Fruit fly (Drosophila melanogaster) whole organism, embryonic: ENCODE measurements around the gene CG12811.

Experiments
- Bteb2 ChIP-seq: fragments of 200-800 bp; sonication (Bioruptor generic); optimal IDR thresholded peaks from 2 replicates; lab custom pipeline; 2016; ENCODE audit warnings: missing biosample characterization, missing genetic modification characterization
- CG10274 ChIP-seq: fragments of 200-800 bp; sonication (Bioruptor generic); optimal IDR thresholded peaks from 3 replicates; lab custom pipeline; 2017; ENCODE audit warnings: missing biosample characterization, mild to moderate bottlenecking, missing genetic modification characterization
- CG11398 ChIP-seq: fragments of 200-800 bp; sonication (Bioruptor generic); optimal IDR thresholded peaks from 2 replicates; lab custom pipeline; 2016; ENCODE audit warnings: missing biosample characterization, missing genetic modification characterization
- CG12391 ChIP-seq: fragments of 200-800 bp; sonication (Bioruptor generic); optimal IDR thresholded peaks from 3 replicates; lab custom pipeline; 2018; ENCODE audit warnings: missing biosample characterization, mild to moderate bottlenecking, missing genetic modification characterization, moderate library complexity
- CG13296 ChIP-seq: fragments of 200-800 bp; sonication (Bioruptor generic); optimal IDR thresholded peaks from 3 replicates; lab custom pipeline; 2018; ENCODE audit warnings: missing biosample characterization, mild to moderate bottlenecking, missing genetic modification characterization
- CG13894 ChIP-seq: fragments of 200-800 bp; sonication (Bioruptor generic); optimal IDR thresholded peaks from 3 replicates; lab custom pipeline; 2018; ENCODE audit warnings: missing biosample characterization, mild to moderate bottlenecking, missing genetic modification characterization, moderate library complexity
- CG17568 ChIP-seq: fragments of 200-800 bp; sonication (Bioruptor generic); optimal IDR thresholded peaks from 2 replicates; lab custom pipeline; 2018; ENCODE audit warnings: missing biosample characterization, mild to moderate bottlenecking, missing genetic modification characterization, moderate library complexity
- CG2120 ChIP-seq: fragments of 200-800 bp; sonication (Bioruptor generic); optimal IDR thresholded peaks from 3 replicates; lab custom pipeline; 2016; ENCODE audit warnings: missing biosample characterization, missing genetic modification characterization
- CG2199 ChIP-seq: fragments of 200-800 bp; sonication (Bioruptor generic); IDR thresholded peaks from 3 replicates; pipeline ENCODE4 v1.3.6; 2022; ENCODE audit warnings: missing biosample characterization, missing genetic modification characterization
- CG32767 ChIP-seq: fragments of 200-800 bp; sonication (Bioruptor generic); IDR thresholded peaks from 2 replicates; pipeline ENCODE4 v1.3.6; 2022; ENCODE audit warnings: missing biosample characterization, missing genetic modification characterization
- CG33213 ChIP-seq: fragments of 200-800 bp; sonication (Bioruptor generic); optimal IDR thresholded peaks from 3 replicates; lab custom pipeline; 2016; ENCODE audit warnings: missing biosample characterization, missing genetic modification characterization
- CG34376 ChIP-seq: fragments of 200-800 bp; sonication (Bioruptor generic); optimal IDR thresholded peaks from 2 replicates; lab custom pipeline; 2018; ENCODE audit warnings: missing biosample characterization, mild to moderate bottlenecking, missing genetic modification characterization
- CG42726 ChIP-seq: fragments of 200-800 bp; sonication (Bioruptor generic); IDR thresholded peaks from 2 replicates; pipeline ENCODE4 v1.3.6; 2022; ENCODE audit warnings: missing biosample characterization, missing genetic modification characterization; ENCODE audit not compliant: partially characterized antibody
- CG4360 ChIP-seq: fragments of 200-800 bp; sonication (Bioruptor generic); IDR thresholded peaks from 2 replicates; pipeline ENCODE4 v1.3.6; 2022; ENCODE audit warnings: missing biosample characterization, missing genetic modification characterization
- CG6175 ChIP-seq: fragments of 200-800 bp; sonication (Bioruptor generic); IDR thresholded peaks from 3 replicates; pipeline ENCODE4 v1.3.6; 2022; ENCODE audit warnings: missing biosample characterization, missing genetic modification characterization
- CG6854 ChIP-seq: fragments of 200-800 bp; sonication (Bioruptor generic); optimal IDR thresholded peaks from 3 replicates; lab custom pipeline; 2017; ENCODE audit warnings: missing biosample characterization, mild to moderate bottlenecking, missing genetic modification characterization
- CG9609 ChIP-seq: fragments of 200-800 bp; sonication (Bioruptor generic); optimal IDR thresholded peaks from 3 replicates; lab custom pipeline; 2016; ENCODE audit warnings: missing biosample characterization, missing genetic modification characterization
- CHES-1-like ChIP-seq: fragments of 200-800 bp; sonication (Bioruptor generic); optimal IDR thresholded peaks from 2 replicates; lab custom pipeline; 2016; ENCODE audit warnings: missing biosample characterization, missing genetic modification characterization
- Chrac-16 ChIP-seq: fragments of 200-800 bp; sonication (Bioruptor generic); optimal IDR thresholded peaks from 3 replicates; lab custom pipeline; 2016; ENCODE audit warnings: missing biosample characterization, missing genetic modification characterization
- Deaf1 ChIP-seq: fragments of 200-800 bp; optimal IDR thresholded peaks from 3 replicates; lab custom pipeline; 2019; ENCODE audit warnings: missing biosample characterization, mild to moderate bottlenecking, missing genetic modification characterization, moderate library complexity
- Dek ChIP-seq: fragments of 200-800 bp; sonication (Bioruptor generic); optimal IDR thresholded peaks from 3 replicates; lab custom pipeline; 2019; ENCODE audit warnings: missing biosample characterization, mild to moderate bottlenecking, missing genetic modification characterization, moderate library complexity
- Dip2 ChIP-seq: fragments of 200-800 bp; sonication (Bioruptor generic); IDR thresholded peaks from 2 replicates; pipeline ENCODE4 v1.3.6; 2022; ENCODE audit warnings: missing biosample characterization, missing genetic modification characterization
- Drgx ChIP-seq: fragments of 200-800 bp; sonication (Bioruptor generic); IDR thresholded peaks from 2 replicates; pipeline ENCODE4 v1.3.6; 2022; ENCODE audit warnings: missing biosample characterization, missing genetic modification characterization
- H2.0 ChIP-seq: fragments of 200-800 bp; sonication (Bioruptor generic); IDR thresholded peaks from 2 replicates; pipeline ENCODE4 v1.3.6; 2022; ENCODE audit warnings: missing biosample characterization, missing genetic modification characterization
- NFAT ChIP-seq: fragments of 200-800 bp; sonication (Bioruptor generic); IDR thresholded peaks from 2 replicates; pipeline ENCODE4 v1.3.6; 2022; ENCODE audit warnings: missing biosample characterization, missing genetic modification characterization
- PHDP ChIP-seq: fragments of 200-800 bp; sonication (Bioruptor generic); optimal IDR thresholded peaks from 3 replicates; lab custom pipeline; 2018; ENCODE audit warnings: missing biosample characterization, mild to moderate bottlenecking, missing genetic modification characterization, moderate library complexity
- Pdp1 ChIP-seq, 2 experiments: fragments of 200-800 bp; sonication (Bioruptor generic); optimal IDR thresholded peaks; 3 replicates each; lab custom pipeline; 2016; ENCODE audit warnings: missing biosample characterization in 2 of 2, missing genetic modification characterization in 2 of 2, mild to moderate bottlenecking in 1 of 2, moderate library complexity in 1 of 2
- Rfx ChIP-seq: fragments of 200-800 bp; sonication (Bioruptor generic); IDR thresholded peaks from 2 replicates; pipeline ENCODE4 v1.3.6; 2022; ENCODE audit warnings: missing biosample characterization, missing genetic modification characterization
- Sox100B ChIP-seq: fragments of 200-800 bp; sonication (Bioruptor generic); optimal IDR thresholded peaks from 3 replicates; lab custom pipeline; 2018; ENCODE audit warnings: missing biosample characterization, mild to moderate bottlenecking, missing genetic modification characterization
- Trl ChIP-seq, 3 experiments: fragments of >200 bp in 2 of 3; fragments of 200-800 bp in 1 of 3; sonication (Bioruptor generic) in 1 of 3; optimal IDR thresholded peaks; 2 replicates in 1 of 3; 3 replicates in 2 of 3; lab custom pipeline; 2016 to 2017; ENCODE audit warnings: missing biosample characterization in 1 of 3, missing genetic modification characterization in 1 of 3
- al ChIP-seq: fragments of 200-800 bp; sonication (Bioruptor generic); IDR thresholded peaks from 2 replicates; pipeline ENCODE4 v1.3.6; 2022; ENCODE audit warnings: missing biosample characterization, missing genetic modification characterization
- chm ChIP-seq: fragments of 200-800 bp; sonication (Bioruptor generic); IDR thresholded peaks from 2 replicates; pipeline ENCODE4 v1.3.6; 2022; ENCODE audit warnings: missing biosample characterization, missing genetic modification characterization
- cwo ChIP-seq: fragments of 200-800 bp; sonication (Bioruptor generic); optimal IDR thresholded peaks from 3 replicates; lab custom pipeline; 2017; ENCODE audit warnings: missing biosample characterization, missing genetic modification characterization, mild to moderate bottlenecking, moderate library complexity, missing genetic modification reagents
- dati ChIP-seq: fragments of 200-800 bp; sonication (Bioruptor generic); IDR thresholded peaks from 2 replicates; pipeline ENCODE4 v1.3.6; 2022; ENCODE audit warnings: missing biosample characterization, missing genetic modification characterization
- dysf ChIP-seq: fragments of 200-800 bp; sonication (Bioruptor generic); IDR thresholded peaks from 3 replicates; pipeline ENCODE4 v1.3.6; 2022; ENCODE audit warnings: missing biosample characterization, missing genetic modification characterization
- ewg ChIP-seq: fragments of 200-800 bp; sonication (Bioruptor generic); optimal IDR thresholded peaks from 3 replicates; lab custom pipeline; 2017; ENCODE audit warnings: mild to moderate bottlenecking, missing biosample characterization, missing genetic modification reagents, missing genetic modification characterization
- eyg ChIP-seq: fragments of 200-800 bp; sonication (Bioruptor generic); optimal IDR thresholded peaks from 3 replicates; lab custom pipeline; 2016; ENCODE audit warnings: missing biosample characterization, missing genetic modification characterization
- gcm ChIP-seq: fragments of 200-800 bp; sonication (Bioruptor generic); optimal IDR thresholded peaks from 2 replicates; lab custom pipeline; 2019; ENCODE audit warnings: missing biosample characterization, mild to moderate bottlenecking, missing genetic modification characterization, moderate library complexity
- grau ChIP-seq: fragments of 200-800 bp; optimal IDR thresholded peaks from 3 replicates; lab custom pipeline; 2019; ENCODE audit warnings: missing biosample characterization, mild to moderate bottlenecking, missing genetic modification characterization, moderate library complexity
- klu ChIP-seq: fragments of 200-800 bp; sonication (Bioruptor generic); IDR thresholded peaks from 2 replicates; pipeline ENCODE4 v1.3.6; 2022; ENCODE audit warnings: missing biosample characterization, missing genetic modification characterization
- nerfin-2 ChIP-seq: fragments of 200-800 bp; sonication (Bioruptor generic); IDR thresholded peaks from 2 replicates; pipeline ENCODE4 v1.3.6; 2022; ENCODE audit warnings: missing biosample characterization, missing genetic modification characterization; ENCODE audit not compliant: partially characterized antibody
- schlank ChIP-seq: fragments of 200-800 bp; sonication (Bioruptor generic); optimal IDR thresholded peaks from 2 replicates; lab custom pipeline; 2018; ENCODE audit warnings: missing biosample characterization, mild to moderate bottlenecking, missing genetic modification characterization
- sr ChIP-seq: fragments of 200-800 bp; sonication (Bioruptor generic); IDR thresholded peaks from 3 replicates; pipeline ENCODE4 v1.3.6; 2022; ENCODE audit warnings: missing biosample characterization, missing genetic modification characterization
- tin ChIP-seq: fragments of 200-800 bp; sonication (Bioruptor generic); optimal IDR thresholded peaks from 3 replicates; lab custom pipeline; 2016; ENCODE audit warnings: missing biosample characterization, missing genetic modification characterization
- tio ChIP-seq: fragments of 200-800 bp; sonication (Bioruptor generic); optimal IDR thresholded peaks from 2 replicates; lab custom pipeline; 2017; ENCODE audit warnings: missing biosample characterization, missing genetic modification characterization, inconsistent platforms
- trem ChIP-seq: fragments of 200-800 bp; optimal IDR thresholded peaks from 3 replicates; lab custom pipeline; 2019; ENCODE audit warnings: missing biosample characterization, mild to moderate bottlenecking, missing genetic modification characterization, moderate library complexity
- usp ChIP-seq: fragments of >200 bp; optimal IDR thresholded peaks from 2 replicates; lab custom pipeline; 2017; ENCODE audit warnings: missing biosample characterization, missing genetic modification characterization
- z ChIP-seq: fragments of 200-800 bp; sonication (Bioruptor generic); IDR thresholded peaks from 3 replicates; pipeline ENCODE4 v1.3.6; 2022; ENCODE audit warnings: missing biosample characterization, missing genetic modification characterization
- zen2 ChIP-seq: fragments of 200-800 bp; sonication (Bioruptor generic); IDR thresholded peaks from 3 replicates; pipeline ENCODE4 v1.3.6; 2022; ENCODE audit warnings: missing biosample characterization, missing genetic modification characterization; ENCODE audit not compliant: partially characterized antibody

Gene CG12811

dm6 chr3R:10087206-10087927 is 38.8 kb upstream of the CG12811 start (continued):
- TF ChIP-seq Pdp1 (GFP tag; optimal IDR thresholded peaks at IDR 0.05; lab: Kevin White, UChicago): peak; percentile 62 to 79
- 0 out of 3 replicates have a peak, but pooled peaks have one; percentile 32 for TF ChIP-seq CG6175
- no peak for TF ChIP-seq chm
- peak; percentile 21 for TF ChIP-seq Chrac-16 (GFP tag; lab: Kevin White, UChicago)
- peak; percentile 6 for TF ChIP-seq schlank (tag; lab: Kevin White, UChicago)
- no peak for TF ChIP-seq CG13894 (tag; lab: Kevin White, UChicago)
- TF ChIP-seq Deaf1 (tag; lab: Kevin White, UChicago): peak; percentile 43
- TF ChIP-seq tio (GFP tag; lab: Kevin White, UChicago): peak; percentile 64
- no peak; the same call in 1 of the 2 replicates for TF ChIP-seq CG32767 (GFP tag; lab: Robert Waterston, UW)
- peak; percentile 60 for TF ChIP-seq klu
- TF ChIP-seq nerfin-2 (GFP tag; lab: Robert Waterston, UW): peak; percentile 56
- no peak for TF ChIP-seq Dip2 (GFP tag; lab: Robert Waterston, UW)
- TF ChIP-seq CG2120 (GFP tag; lab: Kevin White, UChicago): peak; percentile 85
- TF ChIP-seq ewg (GFP tag; lab: Kevin White, UChicago): peak; percentile 26
- TF ChIP-seq CHES-1-like: peak; percentile 67
- peak; percentile 67 for TF ChIP-seq CG9609 (GFP tag; lab: Kevin White, UChicago)
- peak; percentile 20 for TF ChIP-seq Sox100B
- peak; percentile 80 for TF ChIP-seq dysf (GFP tag; lab: Robert Waterston, UW)
- no peak for TF ChIP-seq gcm
- TF ChIP-seq CG13296: no peak
- peak; percentile 44 for TF ChIP-seq PHDP (tag; lab: Kevin White, UChicago)
- TF ChIP-seq CG17568 (GFP tag; lab: Kevin White, UChicago): peak; percentile 52
- peak; percentile 64 for TF ChIP-seq Bteb2
- TF ChIP-seq CG34376 (GFP tag; lab: Kevin White, UChicago): no peak
- no peak for TF ChIP-seq CG4360
- TF ChIP-seq CG42726 (GFP tag; lab: Robert Waterston, UW): no peak
- TF ChIP-seq tin: peak; percentile 65
- TF ChIP-seq sr (GFP tag; lab: Robert Waterston, UW): 0 out of 3 replicates have a peak, but pooled peaks have one; percentile 51
- TF ChIP-seq Trl (optimal IDR thresholded peaks at IDR 0.05; lab: Kevin White, UChicago): peak; percentile 82 to 95
- peak; percentile 49 for TF ChIP-seq Trl (GFP tag; optimal IDR thresholded peaks at IDR 0.05; lab: Kevin White, UChicago)
- TF ChIP-seq CG6854 (GFP tag; lab: Kevin White, UChicago): peak; percentile 52
- TF ChIP-seq eyg (GFP tag; lab: Kevin White, UChicago): peak; percentile 1
- peak; percentile 66 for TF ChIP-seq cwo
- 0 out of 2 replicates have a peak, but pooled peaks have one; percentile 38 for TF ChIP-seq dati (GFP tag; lab: Robert Waterston, UW)
- peak; percentile 56 for TF ChIP-seq NFAT
- peak; percentile 59 for TF ChIP-seq Dek
- peak; percentile 67 for TF ChIP-seq H2.0 (GFP tag; lab: Robert Waterston, UW)
- TF ChIP-seq usp: no peak
- TF ChIP-seq z (GFP tag; lab: Robert Waterston, UW): no peak
- no peak for TF ChIP-seq CG10274 (GFP tag; lab: Kevin White, UChicago)
- TF ChIP-seq CG2199: 0 out of 3 replicates have a peak, but pooled peaks have one; percentile 33
- peak; percentile 51 for TF ChIP-seq CG11398 (GFP tag; lab: Kevin White, UChicago)
- TF ChIP-seq Drgx (GFP tag; lab: Robert Waterston, UW): peak; percentile 88
- no peak for TF ChIP-seq trem
- TF ChIP-seq CG12391 (tag; lab: Kevin White, UChicago): peak; percentile 43
- TF ChIP-seq al (GFP tag; lab: Robert Waterston, UW): peak; percentile 78
- peak; percentile 77 for TF ChIP-seq Rfx (GFP tag; lab: Robert Waterston, UW)
- TF ChIP-seq grau (tag; lab: Kevin White, UChicago): peak; percentile 62
- peak; percentile 72 for TF ChIP-seq CG33213 (GFP tag; lab: Kevin White, UChicago)
- 0 out of 3 replicates have a peak, but pooled peaks have one; percentile 11 for TF ChIP-seq zen2
